Fruit fly (Drosophila melanogaster) whole organism, embryonic: ENCODE results near the gene CG5863.

Experiments used
- Awh ChIP-seq: fragments of 200-800 bp; sonication (Bioruptor generic); IDR thresholded peaks from 2 replicates; pipeline ENCODE4, ENCODE4 v1.3.6; 2022; ENCODE audit warnings: missing biosample characterization, missing genetic modification characterization
- BEAF-32 ChIP-seq: fragments of 200-800 bp; sonication (Bioruptor generic); optimal IDR thresholded peaks from 3 replicates; lab custom pipeline; 2017; ENCODE audit warnings: missing biosample characterization, missing genetic modification characterization, mild to moderate bottlenecking, moderate library complexity, missing genetic modification reagents
- Bdp1 ChIP-seq: fragments of 200-800 bp; sonication (Bioruptor generic); optimal IDR thresholded peaks from 3 replicates; lab custom pipeline; 2016; ENCODE audit warnings: missing biosample characterization, missing genetic modification characterization
- C15 ChIP-seq: fragments of 200-800 bp; sonication (Bioruptor generic); IDR thresholded peaks from 3 replicates; pipeline ENCODE4 v1.3.6; 2022; ENCODE audit warnings: missing biosample characterization, missing genetic modification characterization
- CG10209 ChIP-seq: fragments of 200-800 bp; sonication (Bioruptor generic); optimal IDR thresholded peaks from 3 replicates; lab custom pipeline; 2017; ENCODE audit warnings: missing biosample characterization, mild to moderate bottlenecking, missing genetic modification characterization, missing genetic modification reagents
- CG12942 ChIP-seq: fragments of 200-800 bp; sonication (Bioruptor generic); optimal IDR thresholded peaks from 3 replicates; lab custom pipeline; 2016; ENCODE audit warnings: missing biosample characterization, missing genetic modification characterization
- CG16863 ChIP-seq: fragments of 200-800 bp; sonication (Bioruptor generic); optimal IDR thresholded peaks from 3 replicates; lab custom pipeline; 2016; ENCODE audit warnings: missing biosample characterization, missing genetic modification characterization
- CG1832 ChIP-seq: fragments of 200-800 bp; sonication (Bioruptor generic); optimal IDR thresholded peaks from 2 replicates; lab custom pipeline; 2017; ENCODE audit warnings: missing biosample characterization, mild to moderate bottlenecking, missing genetic modification characterization, inconsistent platforms
- CG2120 ChIP-seq: fragments of 200-800 bp; sonication (Bioruptor generic); optimal IDR thresholded peaks from 3 replicates; lab custom pipeline; 2016; ENCODE audit warnings: missing biosample characterization, missing genetic modification characterization
- CG9817 ChIP-seq: fragments of 200-800 bp; sonication (Bioruptor generic); optimal IDR thresholded peaks from 2 replicates; lab custom pipeline; 2018; ENCODE audit warnings: missing biosample characterization, mild to moderate bottlenecking, missing genetic modification characterization, moderate library complexity
- Chrac-16 ChIP-seq: fragments of 200-800 bp; sonication (Bioruptor generic); optimal IDR thresholded peaks from 3 replicates; lab custom pipeline; 2016; ENCODE audit warnings: missing biosample characterization, missing genetic modification characterization
- CrebB ChIP-seq: fragments of 200-800 bp; sonication (Bioruptor generic); optimal IDR thresholded peaks from 3 replicates; lab custom pipeline; 2018; ENCODE audit warnings: missing biosample characterization, mild to moderate bottlenecking, missing genetic modification characterization
- D ChIP-seq, 2 experiments: fragments of 200-800 bp in 1 of 2; fragments of >200 bp in 1 of 2; sonication (Bioruptor generic) in 1 of 2; optimal IDR thresholded peaks; 2 replicates in 1 of 2; 3 replicates in 1 of 2; lab custom pipeline; 2017; ENCODE audit warnings: mild to moderate bottlenecking in 1 of 2, missing biosample characterization in 1 of 2, missing genetic modification characterization in 1 of 2, missing genetic modification reagents in 1 of 2
- D19B ChIP-seq: fragments of 200-800 bp; sonication (Bioruptor generic); optimal IDR thresholded peaks from 2 replicates; lab custom pipeline; 2017; ENCODE audit warnings: missing biosample characterization, mild to moderate bottlenecking, missing genetic modification characterization
- Dip2 ChIP-seq: fragments of 200-800 bp; sonication (Bioruptor generic); IDR thresholded peaks from 2 replicates; pipeline ENCODE4 v1.3.6; 2022; ENCODE audit warnings: missing biosample characterization, missing genetic modification characterization
- Dp ChIP-seq: fragments of 200-800 bp; sonication (Bioruptor generic); optimal IDR thresholded peaks from 2 replicates; lab custom pipeline; 2018; ENCODE audit warnings: missing biosample characterization, mild to moderate bottlenecking, missing genetic modification characterization, moderate library complexity
- ERR ChIP-seq: fragments of 200-800 bp; sonication (Bioruptor generic); optimal IDR thresholded peaks from 2 replicates; lab custom pipeline; 2016; ENCODE audit warnings: missing biosample characterization, missing genetic modification characterization
- HLH4C ChIP-seq: fragments of 200-800 bp; sonication (Bioruptor generic); IDR thresholded peaks from 3 replicates; pipeline ENCODE4 v1.3.6; 2022; ENCODE audit warnings: missing biosample characterization, missing genetic modification characterization; ENCODE audit not compliant: partially characterized antibody
- HLH54F ChIP-seq: fragments of 200-800 bp; sonication (Bioruptor generic); optimal IDR thresholded peaks from 3 replicates; lab custom pipeline; 2016; ENCODE audit warnings: missing biosample characterization, missing genetic modification characterization
- Hr51 ChIP-seq, 2 experiments: fragments of 200-800 bp; sonication (Bioruptor generic); optimal IDR thresholded peaks; 2 replicates in 1 of 2; 3 replicates in 1 of 2; lab custom pipeline; 2016 to 2018; ENCODE audit warnings: missing biosample characterization in 2 of 2, missing genetic modification characterization in 2 of 2, mild to moderate bottlenecking in 1 of 2, moderate library complexity in 1 of 2
- Kr ChIP-seq: fragments of 200-800 bp; sonication (Bioruptor generic); optimal IDR thresholded peaks from 2 replicates; lab custom pipeline; 2017; ENCODE audit warnings: missing biosample characterization, mild to moderate bottlenecking, missing genetic modification characterization
- MTF-1 ChIP-seq: fragments of 200-800 bp; sonication (Bioruptor generic); optimal IDR thresholded peaks from 2 replicates; lab custom pipeline; 2018; ENCODE audit warnings: missing biosample characterization, mild to moderate bottlenecking, missing genetic modification characterization, borderline replicate concordance
- Myb ChIP-seq: fragments of 200-800 bp; sonication (Bioruptor generic); optimal IDR thresholded peaks from 2 replicates; lab custom pipeline; 2016; ENCODE audit warnings: missing biosample characterization, missing genetic modification characterization
- NFAT ChIP-seq: fragments of 200-800 bp; sonication (Bioruptor generic); IDR thresholded peaks from 2 replicates; pipeline ENCODE4 v1.3.6; 2022; ENCODE audit warnings: missing biosample characterization, missing genetic modification characterization
- Poxn ChIP-seq: fragments of 200-800 bp; sonication (Bioruptor generic); IDR thresholded peaks from 2 replicates; pipeline ENCODE4 v1.3.6; 2022; ENCODE audit warnings: missing biosample characterization, missing genetic modification characterization
- TFAM ChIP-seq: fragments of 200-800 bp; sonication (Bioruptor generic); optimal IDR thresholded peaks from 2 replicates; lab custom pipeline; 2017; ENCODE audit warnings: missing biosample characterization, missing genetic modification characterization, inconsistent platforms
- Tbp ChIP-seq: fragments of >200 bp; optimal IDR thresholded peaks from 2 replicates; lab custom pipeline; 2018; ENCODE audit warnings: missing biosample characterization, missing genetic modification characterization
- Vsx1 ChIP-seq: fragments of 200-800 bp; sonication (Bioruptor generic); optimal IDR thresholded peaks from 2 replicates; lab custom pipeline; 2017; ENCODE audit warnings: missing biosample characterization, mild to moderate bottlenecking, missing genetic modification characterization, missing genetic modification reagents
- ab ChIP-seq: fragments of 200-800 bp; sonication (Bioruptor generic); optimal IDR thresholded peaks from 2 replicates; lab custom pipeline; 2016; ENCODE audit warnings: missing biosample characterization, missing genetic modification characterization
- aop ChIP-seq: fragments of 200-800 bp; sonication (Bioruptor generic); IDR thresholded peaks from 2 replicates; pipeline ENCODE4 v1.3.6; 2022; ENCODE audit warnings: missing biosample characterization, missing genetic modification characterization
- br ChIP-seq: fragments of >200 bp; optimal IDR thresholded peaks from 2 replicates; lab custom pipeline; 2017
- crc ChIP-seq: fragments of 200-800 bp; sonication (Bioruptor generic); optimal IDR thresholded peaks from 2 replicates; lab custom pipeline; 2016; ENCODE audit warnings: missing biosample characterization, missing genetic modification characterization
- gcm ChIP-seq: fragments of 200-800 bp; sonication (Bioruptor generic); optimal IDR thresholded peaks from 2 replicates; lab custom pipeline; 2019; ENCODE audit warnings: missing biosample characterization, mild to moderate bottlenecking, missing genetic modification characterization, moderate library complexity
- gfzf ChIP-seq: fragments of 200-800 bp; sonication (Bioruptor generic); optimal IDR thresholded peaks from 2 replicates; lab custom pipeline; 2016; ENCODE audit warnings: missing biosample characterization, mild to moderate bottlenecking, missing genetic modification characterization, moderate library complexity
- gro ChIP-seq: fragments of 200-800 bp; sonication (Bioruptor generic); optimal IDR thresholded peaks from 2 replicates; lab custom pipeline; 2016; ENCODE audit warnings: missing biosample characterization, missing genetic modification characterization
- h ChIP-seq: fragments of >200 bp; optimal IDR thresholded peaks from 2 replicates; lab custom pipeline; 2017
- hb ChIP-seq: fragments of 200-800 bp; sonication (Bioruptor generic); IDR thresholded peaks from 3 replicates; pipeline ENCODE4 v1.3.6; 2022; ENCODE audit warnings: missing biosample characterization, missing genetic modification characterization; ENCODE audit not compliant: partially characterized antibody
- hbn ChIP-seq: fragments of 200-800 bp; sonication (Bioruptor generic); IDR thresholded peaks from 2 replicates; pipeline ENCODE4 v1.3.6; 2022; ENCODE audit warnings: missing biosample characterization, missing genetic modification characterization; ENCODE audit not compliant: partially characterized antibody
- ken ChIP-seq: fragments of 200-800 bp; sonication (Bioruptor generic); IDR thresholded peaks from 3 replicates; pipeline ENCODE4 v1.3.6; 2022; ENCODE audit warnings: missing biosample characterization, missing genetic modification characterization
- mirr ChIP-seq: fragments of 200-800 bp; sonication (Bioruptor generic); optimal IDR thresholded peaks from 3 replicates; lab custom pipeline; 2018; ENCODE audit warnings: missing biosample characterization, mild to moderate bottlenecking, missing genetic modification characterization
- nerfin-2 ChIP-seq: fragments of 200-800 bp; sonication (Bioruptor generic); IDR thresholded peaks from 2 replicates; pipeline ENCODE4 v1.3.6; 2022; ENCODE audit warnings: missing biosample characterization, missing genetic modification characterization; ENCODE audit not compliant: partially characterized antibody
- prd ChIP-seq, 3 experiments: fragments of >200 bp in 2 of 3; fragments of 200-800 bp in 1 of 3; sonication (Bioruptor generic) in 1 of 3; optimal IDR thresholded peaks in 2 of 3; IDR thresholded peaks in 1 of 3; 2 replicates in 2 of 3; 3 replicates in 1 of 3; pipeline versions ENCODE4 v1.3.6 to Lab custom; 2017 to 2022; ENCODE audit warnings: missing biosample characterization in 1 of 3, missing genetic modification characterization in 1 of 3
- slou ChIP-seq: fragments of 200-800 bp; sonication (Bioruptor generic); optimal IDR thresholded peaks from 3 replicates; lab custom pipeline; 2016; ENCODE audit warnings: missing biosample characterization, missing genetic modification characterization
- vnd ChIP-seq: fragments of 200-800 bp; sonication (Bioruptor generic); IDR thresholded peaks from 3 replicates; pipeline ENCODE4 v1.3.6; 2022; ENCODE audit warnings: missing biosample characterization, missing genetic modification characterization; ENCODE audit not compliant: partially characterized antibody
- zf30C ChIP-seq: fragments of 200-800 bp; sonication (Bioruptor generic); optimal IDR thresholded peaks from 3 replicates; lab custom pipeline; 2018; ENCODE audit warnings: missing biosample characterization, mild to moderate bottlenecking, missing genetic modification characterization
- zfh1 ChIP-seq: fragments of 200-800 bp; sonication (Bioruptor generic); IDR thresholded peaks from 3 replicates; pipeline ENCODE4 v1.3.6; 2022; ENCODE audit warnings: missing biosample characterization, missing genetic modification characterization

CG5863 gene

dm6 chr3R:17386168-17386819, 24.6 kb upstream of the CG5863 start (continued):
- TF ChIP-seq HLH4C (GFP tag; lab: Robert Waterston, UW) (no peak), CrebB (tag; lab: Kevin White, UChicago) (no peak), CG1832 (no peak), gcm (GFP tag; lab: Kevin White, UChicago) (peak; percentile 48), Awh (GFP tag; lab: Robert Waterston, UW) (peak; percentile 66), Dp (no peak), zfh1 (peak; percentile 85), MTF-1 (peak; percentile 43), D (optimal IDR thresholded peaks at IDR 0.05; lab: Kevin White, UChicago) (no peak), D (GFP tag; optimal IDR thresholded peaks at IDR 0.05; lab: Kevin White, UChicago) (peak; percentile 75), vnd (GFP tag; lab: Robert Waterston, UW) (no peak)

dm6 chr3R:17391313-17391845, 19.5 kb upstream of the CG5863 start, which contains the start of the genes Brf and sds22:
TSS of gene Brf (minus strand) at chr3R:17391337.
TSS of gene sds22 (plus strand) at chr3R:17391594.
- TF ChIP-seq Kr (GFP tag; lab: Kevin White, UChicago) = peak; percentile 33
- TF ChIP-seq prd (optimal IDR thresholded peaks at IDR 0.05; lab: Kevin White, UChicago) = no peak
- TF ChIP-seq prd (GFP tag; IDR thresholded peaks at IDR 0.05; lab: Robert Waterston, UW) = peak; percentile 97
- peak; percentile 87 for TF ChIP-seq D19B (GFP tag; lab: Kevin White, UChicago)
- TF ChIP-seq Myb (GFP tag; lab: Kevin White, UChicago) = peak; percentile 81
- TF ChIP-seq Poxn = peak; percentile 82
- TF ChIP-seq C15 = peak; percentile 87; the same call in 2 of the 3 replicates
- TF ChIP-seq Tbp = no peak
- peak; percentile 72 for TF ChIP-seq hbn (GFP tag; lab: Robert Waterston, UW)
- TF ChIP-seq CG10209 = peak; percentile 95
- TF ChIP-seq zf30C (GFP tag; lab: Kevin White, UChicago) = no peak
- peak; percentile 96 for TF ChIP-seq slou
- TF ChIP-seq mirr (GFP tag; lab: Kevin White, UChicago) = peak; percentile 90
- TF ChIP-seq ERR (GFP tag; lab: Kevin White, UChicago) = peak; percentile 89
- peak; percentile 95 for TF ChIP-seq CG12942
- peak; percentile 89 for TF ChIP-seq ab
- TF ChIP-seq CG2120 = peak; percentile 98
- peak; percentile 60; the same call in 1 of the 2 replicates for TF ChIP-seq aop (GFP tag; lab: Robert Waterston, UW)
- peak; percentile 88 for TF ChIP-seq CrebB (tag; lab: Kevin White, UChicago)
- TF ChIP-seq Bdp1 (GFP tag; lab: Kevin White, UChicago) = peak; percentile 90
- peak; percentile 98 for TF ChIP-seq Chrac-16
- peak; percentile 98 for TF ChIP-seq CG9817 (tag; lab: Kevin White, UChicago)
- TF ChIP-seq br = no peak
- peak; percentile 46; the same call in 1 of the 2 replicates for TF ChIP-seq Dip2 (GFP tag; lab: Robert Waterston, UW)
- peak; percentile 74 for TF ChIP-seq vnd (GFP tag; lab: Robert Waterston, UW)
- TF ChIP-seq BEAF-32 (GFP tag; lab: Kevin White, UChicago) = peak; percentile 87
- peak; percentile 80 for TF ChIP-seq Vsx1 (GFP tag; lab: Kevin White, UChicago)
- TF ChIP-seq ken = peak; percentile 93
- peak; percentile 88 for TF ChIP-seq crc
- peak; percentile 92 to 95 for TF ChIP-seq Hr51 (GFP tag; optimal IDR thresholded peaks at IDR 0.05; lab: Kevin White, UChicago)
- TF ChIP-seq gro = peak; percentile 96
- TF ChIP-seq TFAM (GFP tag; lab: Kevin White, UChicago) = peak; percentile 67
- no peak for TF ChIP-seq nerfin-2 (GFP tag; lab: Robert Waterston, UW)
- TF ChIP-seq HLH54F (GFP tag; lab: Kevin White, UChicago) = peak; percentile 97
- no peak for TF ChIP-seq hb
- peak; percentile 34 for TF ChIP-seq gfzf (GFP tag; lab: Kevin White, UChicago)
- TF ChIP-seq h = no peak
- peak; percentile 89 for TF ChIP-seq NFAT (GFP tag; lab: Robert Waterston, UW)
- TF ChIP-seq CG16863 (GFP tag; lab: Kevin White, UChicago) = peak; percentile 94
